Fruit fly (Drosophila melanogaster) whole organism, adult: ENCODE results near the gene CG44290.

Experiments
- CG11617 ChIP-seq: fragments of 200-800 bp; sonication (Bioruptor generic); optimal IDR thresholded peaks from 2 replicates; lab custom pipeline; 2017; ENCODE audit warnings: mild to moderate bottlenecking, missing biosample characterization, missing genetic modification reagents, missing genetic modification characterization
- CG12768 ChIP-seq: fragments of 200-800 bp; sonication (Bioruptor generic); optimal IDR thresholded peaks from 2 replicates; lab custom pipeline; 2017; ENCODE audit warnings: missing biosample characterization, missing genetic modification characterization, mild to moderate bottlenecking, moderate library complexity, missing genetic modification reagents
- CG14711 ChIP-seq: fragments of 200-800 bp; sonication (Bioruptor generic); optimal IDR thresholded peaks from 2 replicates; lab custom pipeline; 2018; ENCODE audit warnings: missing biosample characterization, mild to moderate bottlenecking, missing genetic modification characterization, moderate library complexity
- CG1620 ChIP-seq: fragments of 200-800 bp; sonication (Bioruptor generic); optimal IDR thresholded peaks from 2 replicates; lab custom pipeline; 2016; ENCODE audit warnings: missing biosample characterization, missing genetic modification characterization
- CG33017 ChIP-seq: fragments of 200-800 bp; sonication (Bioruptor generic); optimal IDR thresholded peaks from 2 replicates; lab custom pipeline; 2018; ENCODE audit warnings: missing biosample characterization, mild to moderate bottlenecking, missing genetic modification characterization, moderate library complexity
- CG5204 ChIP-seq: fragments of 200-800 bp; sonication (Bioruptor generic); optimal IDR thresholded peaks from 2 replicates; lab custom pipeline; 2016; ENCODE audit warnings: missing biosample characterization, missing genetic modification characterization
- CG7045 ChIP-seq: fragments of 200-800 bp; sonication (Bioruptor generic); optimal IDR thresholded peaks from 2 replicates; lab custom pipeline; 2017; ENCODE audit warnings: missing biosample characterization, mild to moderate bottlenecking, missing genetic modification characterization
- CG7101 ChIP-seq: fragments of 200-800 bp; sonication (Bioruptor generic); optimal IDR thresholded peaks from 2 replicates; lab custom pipeline; 2018; ENCODE audit warnings: missing biosample characterization, mild to moderate bottlenecking, missing genetic modification characterization, moderate library complexity
- Clk ChIP-seq: fragments of 200-800 bp; sonication (Bioruptor generic); optimal IDR thresholded peaks from 2 replicates; lab custom pipeline; 2017; ENCODE audit warnings: missing biosample characterization, missing genetic modification characterization
- Crg-1 ChIP-seq: fragments of 200-800 bp; sonication (Bioruptor generic); optimal IDR thresholded peaks from 2 replicates; lab custom pipeline; 2016; ENCODE audit warnings: missing biosample characterization, missing genetic modification characterization
- Hr96 ChIP-seq: fragments of 200-800 bp; sonication (Bioruptor generic); optimal IDR thresholded peaks from 2 replicates; lab custom pipeline; 2016; ENCODE audit warnings: missing biosample characterization, missing genetic modification characterization
- Mnt ChIP-seq: fragments of 200-800 bp; sonication (Bioruptor generic); optimal IDR thresholded peaks from 2 replicates; lab custom pipeline; 2016; ENCODE audit warnings: missing biosample characterization, mild to moderate bottlenecking, missing genetic modification characterization
- bab1 ChIP-seq: fragments of 200-800 bp; sonication (Bioruptor generic); optimal IDR thresholded peaks from 3 replicates; lab custom pipeline; 2019; ENCODE audit warnings: missing biosample characterization, mild to moderate bottlenecking, missing genetic modification characterization, moderate library complexity
- cic ChIP-seq: fragments of 200-800 bp; sonication (Bioruptor generic); optimal IDR thresholded peaks from 2 replicates; lab custom pipeline; 2017; ENCODE audit warnings: missing biosample characterization, mild to moderate bottlenecking, missing genetic modification characterization, moderate library complexity
- cnc ChIP-seq, 2 experiments: fragments of >200 bp; optimal IDR thresholded peaks; 2 replicates each; lab custom pipeline; 2017
- kay ChIP-seq: fragments of 200-800 bp; sonication (Bioruptor generic); peaks from one replicate; lab custom pipeline; 2016; ENCODE audit warnings: missing biosample characterization, missing genetic modification characterization, borderline replicate concordance
- ovo ChIP-seq: fragments of 200-800 bp; sonication (Bioruptor generic); optimal IDR thresholded peaks from 2 replicates; lab custom pipeline; 2016; ENCODE audit warnings: missing biosample characterization, missing genetic modification characterization
- pad ChIP-seq: fragments of 200-800 bp; sonication (Bioruptor generic); optimal IDR thresholded peaks from 3 replicates; lab custom pipeline; 2017; ENCODE audit warnings: missing biosample characterization, missing genetic modification characterization, mild to moderate bottlenecking, moderate library complexity, missing genetic modification reagents
- tj ChIP-seq: fragments of 200-800 bp; sonication (Bioruptor generic); optimal IDR thresholded peaks from 3 replicates; lab custom pipeline; 2017; ENCODE audit warnings: missing biosample characterization, mild to moderate bottlenecking, missing genetic modification characterization, moderate library complexity
- toe ChIP-seq: fragments of 200-800 bp; sonication (Bioruptor generic); optimal IDR thresholded peaks from 2 replicates; lab custom pipeline; 2016; ENCODE audit warnings: missing biosample characterization, missing genetic modification characterization

The CG44290 gene

dm6 chr3R:27442483-27442979 lies 1.8 kb upstream of the CG44290 start:
- no peak for TF ChIP-seq pad
- TF ChIP-seq bab1 (GFP tag; lab: Kevin White, UChicago): no peak
- TF ChIP-seq Crg-1: no peak
- no peak for TF ChIP-seq CG12768 (GFP tag; lab: Kevin White, UChicago)
- no peak for TF ChIP-seq Clk (GFP tag; lab: Kevin White, UChicago)
- no peak for TF ChIP-seq ovo (GFP tag; lab: Kevin White, UChicago)
- TF ChIP-seq Hr96 (GFP tag; lab: Kevin White, UChicago): no peak

dm6 chr3R:27441219-27441808 lies 570 bp upstream of the CG44290 start:
- no peak for TF ChIP-seq toe (GFP tag; lab: Kevin White, UChicago)
- TF ChIP-seq CG11617: no peak
- TF ChIP-seq CG33017: no peak
- no peak for TF ChIP-seq CG12768 (GFP tag; lab: Kevin White, UChicago)
- TF ChIP-seq bab1 (GFP tag; lab: Kevin White, UChicago): no peak
- no peak for TF ChIP-seq kay
- no peak for TF ChIP-seq CG7045
- no peak for TF ChIP-seq CG7101
- TF ChIP-seq Mnt (GFP tag; lab: Kevin White, UChicago): no peak
- no peak for TF ChIP-seq CG14711
- no peak for TF ChIP-seq pad
- TF ChIP-seq CG1620: no peak
- TF ChIP-seq CG5204 (GFP tag; lab: Kevin White, UChicago): no peak
- TF ChIP-seq Hr96 (GFP tag; lab: Kevin White, UChicago): no peak
- no peak for TF ChIP-seq ovo (GFP tag; lab: Kevin White, UChicago)
- no peak for TF ChIP-seq cnc (optimal IDR thresholded peaks at IDR 0.05; lab: Kevin White, UChicago)

- TF ChIP-seq ovo (GFP tag; lab: Kevin White, UChicago) (no peak), CG1620 (no peak), Crg-1 (no peak), bab1 (GFP tag; lab: Kevin White, UChicago) (no peak), CG7045 (no peak), toe (GFP tag; lab: Kevin White, UChicago) (no peak), CG11617 (no peak), pad (no peak)
Measured at dm6 chr3R:27440012-27440411, 732 bp downstream of the CG44290 start, which contains the start of gene CG43447. TSS of gene CG43447 (plus strand) at chr3R:27440312.

dm6 chr3R:27438370-27438769 lies 2.4 kb downstream of the CG44290 start:
- TF ChIP-seq kay (peak; percentile 12), ovo (GFP tag; lab: Kevin White, UChicago) (no peak), CG1620 (no peak)

dm6 chr3R:27437308-27437707 lies 3.4 kb downstream of the CG44290 start, which contains the start of gene side:
TSS of gene side (minus strand) at chr3R:27437482.
- TF ChIP-seq bab1 (GFP tag; lab: Kevin White, UChicago): no peak
- no peak for TF ChIP-seq CG7101
- TF ChIP-seq CG11617: no peak
- TF ChIP-seq CG7045: no peak
- no peak for TF ChIP-seq Clk (GFP tag; lab: Kevin White, UChicago)
- no peak for TF ChIP-seq ovo (GFP tag; lab: Kevin White, UChicago)
- no peak for TF ChIP-seq Crg-1
- no peak for TF ChIP-seq CG14711

dm6 chr3R:27426702-27427101 lies 14.0 kb downstream of the CG44290 start:
- no peak for TF ChIP-seq CG7045
- TF ChIP-seq CG5204 (GFP tag; lab: Kevin White, UChicago): no peak
- no peak for TF ChIP-seq CG33017
- TF ChIP-seq toe (GFP tag; lab: Kevin White, UChicago): no peak
- no peak for TF ChIP-seq CG11617
- no peak for TF ChIP-seq tj (GFP tag; lab: Kevin White, UChicago)
- TF ChIP-seq bab1 (GFP tag; lab: Kevin White, UChicago): no peak
- TF ChIP-seq cnc (optimal IDR thresholded peaks at IDR 0.05; lab: Kevin White, UChicago): no peak
- TF ChIP-seq Mnt (GFP tag; lab: Kevin White, UChicago): no peak
- TF ChIP-seq pad: no peak

- TF ChIP-seq CG7045: no peak
- TF ChIP-seq CG11617: no peak
- no peak for TF ChIP-seq bab1 (GFP tag; lab: Kevin White, UChicago)
- no peak for TF ChIP-seq Clk (GFP tag; lab: Kevin White, UChicago)
- no peak for TF ChIP-seq CG7101
- no peak for TF ChIP-seq Hr96 (GFP tag; lab: Kevin White, UChicago)
- TF ChIP-seq ovo (GFP tag; lab: Kevin White, UChicago): no peak
- no peak for TF ChIP-seq kay
Measured at dm6 chr3R:27421810-27422209, 18.9 kb downstream of the CG44290 start.

- TF ChIP-seq toe (GFP tag; lab: Kevin White, UChicago) (no peak), CG7101 (no peak), CG12768 (GFP tag; lab: Kevin White, UChicago) (no peak), CG1620 (no peak), bab1 (GFP tag; lab: Kevin White, UChicago) (no peak), kay (no peak), ovo (GFP tag; lab: Kevin White, UChicago) (no peak), CG14711 (no peak), cic (GFP tag; lab: Kevin White, UChicago) (no peak), CG7045 (no peak), Clk (GFP tag; lab: Kevin White, UChicago) (no peak), Mnt (GFP tag; lab: Kevin White, UChicago) (no peak), Hr96 (GFP tag; lab: Kevin White, UChicago) (no peak), cnc (optimal IDR thresholded peaks at IDR 0.05; lab: Kevin White, UChicago) (no peak), tj (GFP tag; lab: Kevin White, UChicago) (no peak), CG5204 (GFP tag; lab: Kevin White, UChicago) (no peak)
Measured at dm6 chr3R:27415303-27415702, 25.4 kb downstream of the CG44290 start.
